Fruit fly (Drosophila melanogaster): Measurements from ENCODE around the gene CG5953.

dm6 chr2L:16532702-16533385 lies at the start of gene CG5953:
- no peak for TF ChIP-seq CG8478 (optimal IDR thresholded peaks at IDR 0.05)
- no peak for TF ChIP-seq pan (optimal IDR thresholded peaks at IDR 0.05)
- no peak for TF ChIP-seq psq (optimal IDR thresholded peaks at IDR 0.05)
- TF ChIP-seq usp (GFP tag; optimal IDR thresholded peaks at IDR 0.05): no peak
